Worm (Caenorhabditis elegans): ENCODE measurements around the gene F59B1.8.

The F59B1.8 gene

ce11 chrV:3644193-3644693 is at the start of gene F59B1.8 (continued):
- TF ChIP-seq mab-9 (GFP tag; IDR thresholded peaks at IDR 0.05) = no peak
- TF ChIP-seq nhr-20 (tag; optimal IDR thresholded peaks at IDR 0.05) = peak; percentile 86
- no peak for TF ChIP-seq mef-2 (tag; optimal IDR thresholded peaks at IDR 0.05)
- TF ChIP-seq swsn-7 (tag; optimal IDR thresholded peaks at IDR 0.05) = peak; percentile 27
- TF ChIP-seq vab-15 (tag; optimal IDR thresholded peaks at IDR 0.05) = no peak
- TF ChIP-seq efl-3 (GFP tag; optimal IDR thresholded peaks at IDR 0.05) = no peak
- no peak for TF ChIP-seq dsc-1 (tag; optimal IDR thresholded peaks at IDR 0.05)
- TF ChIP-seq lin-14 (GFP tag; optimal IDR thresholded peaks at IDR 0.05) = peak; percentile 78
- peak; percentile 44 for TF ChIP-seq nhr-237 (tag; optimal IDR thresholded peaks at IDR 0.05)
- peak; percentile 24 for TF ChIP-seq blmp-1 (tag; optimal IDR thresholded peaks at IDR 0.05)
- no peak for TF ChIP-seq lin-13 (GFP tag; optimal IDR thresholded peaks at IDR 0.05)
- TF ChIP-seq nhr-28 (tag; optimal IDR thresholded peaks at IDR 0.05) = no peak
- no peak for TF ChIP-seq unc-98 (GFP tag; IDR thresholded peaks at IDR 0.05)
- no peak for TF ChIP-seq tlp-1 (tag; optimal IDR thresholded peaks at IDR 0.05)
- no peak for TF ChIP-seq pag-3 (tag; optimal IDR thresholded peaks at IDR 0.05; ENCODE audit: borderline replicate concordance, insufficient read depth)
- TF ChIP-seq elt-3 (tag; optimal IDR thresholded peaks at IDR 0.05) = no peak
- peak in 1 of 2 experiments; percentile 3 for TF ChIP-seq egl-27 (tag; optimal IDR thresholded peaks at IDR 0.05)
- no peak for TF ChIP-seq lin-15B (tag; optimal IDR thresholded peaks at IDR 0.05)
- TF ChIP-seq ets-5 (GFP tag; IDR thresholded peaks at IDR 0.05) = no peak
- no peak for TF ChIP-seq pax-3 (tag; optimal IDR thresholded peaks at IDR 0.05)
- no peak for TF ChIP-seq tbx-2 (tag; optimal IDR thresholded peaks at IDR 0.05)
- TF ChIP-seq fkh-8 (tag; optimal IDR thresholded peaks at IDR 0.05) = no peak
- no peak for TF ChIP-seq F16B12.6 (tag; optimal IDR thresholded peaks at IDR 0.05)
- peak in 1 of 2 experiments; percentile 71 for TF ChIP-seq lin-35 (GFP tag; optimal IDR thresholded peaks at IDR 0.05)
- no peak for TF ChIP-seq ztf-4 (tag; optimal IDR thresholded peaks at IDR 0.05)
- no peak for TF ChIP-seq nhr-11 (tag; optimal IDR thresholded peaks at IDR 0.05)
- no peak for TF ChIP-seq C04F5.9 (tag; optimal IDR thresholded peaks at IDR 0.05)
- TF ChIP-seq hlh-4 (tag; optimal IDR thresholded peaks at IDR 0.05) = no peak
- no peak for TF ChIP-seq sup-37 (GFP tag; optimal IDR thresholded peaks at IDR 0.05)
- no peak for TF ChIP-seq ceh-63 (GFP tag; optimal IDR thresholded peaks at IDR 0.05)
- no peak for TF ChIP-seq unc-130 (tag; optimal IDR thresholded peaks at IDR 0.05)

ce11 chrV:3693657-3694056 is 49.6 kb upstream of the F59B1.8 start:
- TF ChIP-seq hpl-2 (GFP tag; optimal IDR thresholded peaks at IDR 0.05) = no peak
- TF ChIP-seq Y116A8C.19 (tag; optimal IDR thresholded peaks at IDR 0.05; ENCODE audit: borderline replicate concordance) = no peak
- TF ChIP-seq ztf-11 (tag; optimal IDR thresholded peaks at IDR 0.05) = no peak
- no peak for TF ChIP-seq ceh-82 (tag; optimal IDR thresholded peaks at IDR 0.05)
- no peak for TF ChIP-seq nhr-237 (tag; optimal IDR thresholded peaks at IDR 0.05)
- no peak for TF ChIP-seq nhr-90 (tag; optimal IDR thresholded peaks at IDR 0.05; ENCODE audit: poor library complexity)
- TF ChIP-seq nhr-85 (tag) = peak; percentile 65
- peak; percentile 72 for TF ChIP-seq blmp-1 (tag; optimal IDR thresholded peaks at IDR 0.05)
- TF ChIP-seq mep-1 (tag; optimal IDR thresholded peaks at IDR 0.05) = peak; percentile 12

- TF ChIP-seq elt-2 (tag; optimal IDR thresholded peaks at IDR 0.05) (peak; percentile 37), irx-1 (tag; optimal IDR thresholded peaks at IDR 0.05) (no peak)
Measured at ce11 chrV:3692613-3693012, 48.6 kb upstream of the F59B1.8 start.

All from whole organism, L1 larva.